Worm (Caenorhabditis elegans): ENCODE measurements around the gene bmk-1.

DNA sequence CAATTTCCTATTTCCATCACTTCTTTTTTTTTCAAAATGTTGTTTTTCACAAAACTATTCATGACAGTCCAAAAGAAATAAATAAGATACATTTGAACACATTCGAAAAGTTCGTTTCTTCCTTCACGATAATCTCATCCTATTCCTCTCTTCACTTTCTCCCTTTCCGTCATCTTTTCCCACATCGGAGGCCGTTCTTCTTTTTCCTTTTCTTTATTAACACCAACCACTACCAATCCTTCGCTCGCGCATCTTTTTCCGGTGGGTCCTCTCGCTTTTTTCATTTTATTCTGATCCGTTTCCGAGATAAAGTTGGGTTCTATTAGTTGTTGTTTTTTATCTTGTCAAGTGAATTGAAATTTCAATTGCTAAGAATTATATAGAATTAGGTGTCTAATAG is 38.7 kb upstream of the bmk-1 start:
- no peak for TF ChIP-seq med-1 (GFP tag; optimal IDR thresholded peaks at IDR 0.05; ENCODE audit: insufficient read depth)
- no peak for TF ChIP-seq ref-1 (GFP tag; conservative IDR thresholded peaks at IDR 0.05)
- TF ChIP-seq ztf-29 (GFP tag; IDR thresholded peaks at IDR 0.05) = no peak
- TF ChIP-seq cog-1 (tag; optimal IDR thresholded peaks at IDR 0.05) = no peak
- no peak for TF ChIP-seq ztf-23 (GFP tag; IDR thresholded peaks at IDR 0.05)
